Worm (Caenorhabditis elegans) whole organism, young adult: Measurements from ENCODE around the gene helq-1.

Experiments used
- B0035.1 ChIP-seq: sonication (generic microtip); optimal IDR thresholded peaks from 2 replicates; lab custom pipeline; 2016; ENCODE audit warnings: missing genetic modification characterization, mild to moderate bottlenecking, missing compliant biosample characterization, missing genotype, missing genetic modification reagents
- B0261.1 ChIP-seq: sonication (generic microtip); optimal IDR thresholded peaks from 2 replicates; lab custom pipeline; 2016; ENCODE audit warnings: mild to moderate bottlenecking, missing genetic modification characterization, moderate library complexity, missing compliant biosample characterization
- D2030.7 ChIP-seq: fragments of 200-800 bp; sonication (Bioruptor generic); IDR thresholded peaks from 2 replicates; pipeline ENCODE4 v1.3.6; 2022; ENCODE audit warnings: missing genetic modification reagents, missing genetic modification characterization, missing compliant biosample characterization
- F37B4.10 ChIP-seq: fragments of 200-800 bp; sonication (Bioruptor generic); IDR thresholded peaks from 2 replicates; pipeline ENCODE4 v1.3.6; 2022; ENCODE audit warnings: missing genetic modification characterization, missing compliant biosample characterization
- Y53F4B.3 ChIP-seq: fragments of 200-800 bp; sonication (Bioruptor generic); IDR thresholded peaks from 2 replicates; pipeline ENCODE4 v1.3.6; 2022; ENCODE audit warnings: missing genetic modification reagents, missing genetic modification characterization, missing compliant biosample characterization
- Y53G8AR.9 ChIP-seq: fragments of 200-800 bp; sonication (Bioruptor generic); conservative IDR thresholded peaks from 2 replicates; pipeline ENCODE4 v1.3.6; 2022; ENCODE audit warnings: missing genetic modification reagents, missing genetic modification characterization, missing compliant biosample characterization
- Y56A3A.18 ChIP-seq: fragments of 200-800 bp; sonication (Bioruptor generic); IDR thresholded peaks from 2 replicates; pipeline ENCODE4 v1.3.6; 2022; ENCODE audit warnings: missing genetic modification reagents, missing genetic modification characterization, missing compliant biosample characterization
- Y79H2A.3 ChIP-seq: fragments of 200-800 bp; sonication (Bioruptor generic); conservative IDR thresholded peaks from 2 replicates; pipeline ENCODE4 v1.3.6; 2022; ENCODE audit warnings: missing genetic modification reagents, missing genetic modification characterization, missing compliant biosample characterization
- aptf-3 ChIP-seq: fragments of 200-800 bp; sonication (Bioruptor generic); IDR thresholded peaks from 2 replicates; pipeline ENCODE4 v1.3.6; 2022; ENCODE audit warnings: missing genetic modification characterization, missing compliant biosample characterization
- atf-7 ChIP-seq: sonication (generic microtip); optimal IDR thresholded peaks from 2 replicates; lab custom pipeline; 2017; ENCODE audit warnings: mild to moderate bottlenecking, missing genetic modification characterization, missing compliant biosample characterization
- attf-5 ChIP-seq: fragments of 200-800 bp; sonication (Bioruptor generic); optimal IDR thresholded peaks from 2 replicates; lab custom pipeline; 2018; ENCODE audit warnings: mild to moderate bottlenecking, missing genetic modification characterization, missing compliant biosample characterization
- cebp-1 ChIP-seq, 2 experiments: fragments of 200-800 bp in 1 of 2; sonication (Bioruptor generic) in 1 of 2; sonication (generic microtip) in 1 of 2; IDR thresholded peaks in 1 of 2; optimal IDR thresholded peaks in 1 of 2; 2 replicates each; pipeline versions ENCODE4 v1.3.6 to Lab custom; 2017 to 2022; ENCODE audit warnings: missing compliant biosample characterization in 2 of 2, missing genetic modification characterization in 2 of 2, mild to moderate bottlenecking in 1 of 2, missing genetic modification reagents in 1 of 2, moderate library complexity in 1 of 2
- ceh-27 ChIP-seq: fragments of 200-800 bp; sonication (Bioruptor generic); optimal IDR thresholded peaks from 2 replicates; lab custom pipeline; 2018; ENCODE audit warnings: mild to moderate bottlenecking, missing genetic modification characterization, moderate library complexity, missing compliant biosample characterization
- dox-1 ChIP-seq: fragments of 200-800 bp; sonication (Bioruptor generic); IDR thresholded peaks from 2 replicates; pipeline ENCODE4 v1.3.6; 2022; ENCODE audit warnings: missing genetic modification reagents, missing genetic modification characterization, missing compliant biosample characterization
- dpff-1 ChIP-seq: sonication (generic microtip); optimal IDR thresholded peaks from 2 replicates; lab custom pipeline; 2017; ENCODE audit warnings: mild to moderate bottlenecking, missing genetic modification characterization, missing compliant biosample characterization
- egl-44 ChIP-seq: fragments of 200-800 bp; sonication (Bioruptor generic); IDR thresholded peaks from 2 replicates; pipeline ENCODE4 v1.3.6; 2022; ENCODE audit warnings: missing genetic modification reagents, missing genetic modification characterization, missing compliant biosample characterization
- ets-4 ChIP-seq: fragments of 200-800 bp; sonication (Bioruptor generic); optimal IDR thresholded peaks from 2 replicates; lab custom pipeline; 2018; ENCODE audit warnings: mild to moderate bottlenecking, missing genetic modification characterization, missing compliant biosample characterization
- him-1 ChIP-seq: sonication (generic microtip); optimal IDR thresholded peaks from 2 replicates; lab custom pipeline; 2016; ENCODE audit warnings: missing genotype, missing genetic modification reagents, missing genetic modification characterization, missing compliant biosample characterization
- hmg-1.2 ChIP-seq: fragments of 200-800 bp; sonication (Bioruptor generic); IDR thresholded peaks from 2 replicates; pipeline ENCODE4 v1.3.6; 2022; ENCODE audit warnings: missing genetic modification reagents, missing genetic modification characterization, missing compliant biosample characterization
- hmg-20 ChIP-seq: fragments of 200-800 bp; sonication (Bioruptor generic); IDR thresholded peaks from 2 replicates; pipeline ENCODE4 v1.3.6; 2022; ENCODE audit warnings: missing genetic modification reagents, missing genetic modification characterization, missing compliant biosample characterization
- let-526 ChIP-seq: fragments of 200-800 bp; sonication (Bioruptor generic); IDR thresholded peaks from 2 replicates; pipeline ENCODE4 v1.3.6; 2022; ENCODE audit warnings: missing genetic modification reagents, missing genetic modification characterization, missing compliant biosample characterization
- let-607 ChIP-seq, 2 experiments: fragments of 200-800 bp in 1 of 2; sonication (Bioruptor generic) in 1 of 2; sonication (generic microtip) in 1 of 2; optimal IDR thresholded peaks; 2 replicates each; lab custom pipeline; 2016 to 2018; ENCODE audit warnings: mild to moderate bottlenecking in 2 of 2, missing compliant biosample characterization in 2 of 2, missing genetic modification characterization in 2 of 2, moderate library complexity in 2 of 2, missing genotype in 1 of 2
- lin-26 ChIP-seq: fragments of 200-800 bp; sonication (Bioruptor generic); IDR thresholded peaks from 2 replicates; pipeline ENCODE4 v1.3.6; 2022; ENCODE audit warnings: missing genetic modification reagents, missing genetic modification characterization, missing compliant biosample characterization
- lin-35 ChIP-seq, 3 experiments: fragments of 150-350 bp in 2 of 3; sonication (generic microtip) in 1 of 3; optimal IDR thresholded peaks; 2 replicates each; lab custom pipeline; 2014 to 2018; ENCODE audit warnings: missing biosample characterization in 3 of 3, missing genetic modification characterization in 3 of 3, missing genetic modification reagents in 3 of 3
- lin-40 ChIP-seq: sonication (generic microtip); optimal IDR thresholded peaks from 2 replicates; lab custom pipeline; 2016; ENCODE audit warnings: missing genetic modification characterization, mild to moderate bottlenecking, missing compliant biosample characterization, missing genotype, missing genetic modification reagents
- lsl-1 ChIP-seq: fragments of 200-800 bp; sonication (Bioruptor generic); optimal IDR thresholded peaks from 2 replicates; lab custom pipeline; 2018; ENCODE audit warnings: mild to moderate bottlenecking, missing genetic modification characterization, moderate library complexity, missing compliant biosample characterization
- madf-10 ChIP-seq: sonication (generic microtip); optimal IDR thresholded peaks from 2 replicates; lab custom pipeline; 2016; ENCODE audit warnings: mild to moderate bottlenecking, missing genetic modification characterization, missing compliant biosample characterization
- madf-3 ChIP-seq: fragments of 200-800 bp; sonication (Bioruptor generic); IDR thresholded peaks from 2 replicates; pipeline ENCODE4 v1.3.6; 2022; ENCODE audit warnings: missing genetic modification reagents, missing genetic modification characterization, missing compliant biosample characterization
- mcd-1 ChIP-seq: fragments of 200-800 bp; sonication (Bioruptor generic); IDR thresholded peaks from 2 replicates; pipeline ENCODE4 v1.3.6; 2022; ENCODE audit warnings: missing genetic modification reagents, missing genetic modification characterization, missing compliant biosample characterization
- nfya-1 ChIP-seq: sonication (generic microtip); optimal IDR thresholded peaks from 2 replicates; lab custom pipeline; 2017; ENCODE audit warnings: antibody characterized with exemption, missing compliant biosample characterization, missing genetic modification characterization, borderline replicate concordance; ENCODE audit not compliant: insufficient read depth
- nfyb-1 ChIP-seq: fragments of 200-800 bp; sonication (Bioruptor generic); IDR thresholded peaks from 2 replicates; pipeline ENCODE4 v1.3.6; 2022; ENCODE audit warnings: missing genetic modification reagents, missing genetic modification characterization, missing compliant biosample characterization
- pha-4 ChIP-seq: fragments of 150-350 bp; sonication (generic microtip); optimal IDR thresholded peaks from 2 replicates; lab custom pipeline; 2014; ENCODE audit warnings: missing biosample characterization, missing genetic modification reagents, missing genetic modification characterization
- rcor-1 ChIP-seq: fragments of 200-800 bp; sonication (Bioruptor generic); IDR thresholded peaks from 2 replicates; pipeline ENCODE4 v1.3.6; 2022; ENCODE audit warnings: missing genetic modification reagents, missing genetic modification characterization, missing compliant biosample characterization
- rpc-1 ChIP-seq, 2 experiments: fragments of 150-350 bp in 1 of 2; sonication (generic microtip) in 1 of 2; optimal IDR thresholded peaks; 2 replicates each; lab custom pipeline; 2014 to 2018; ENCODE audit warnings: missing biosample characterization in 1 of 2, missing genetic modification characterization in 1 of 2, missing genetic modification reagents in 1 of 2, missing genotype in 1 of 2
- sptf-2 ChIP-seq: fragments of 200-800 bp; sonication (Bioruptor generic); optimal IDR thresholded peaks from 2 replicates; lab custom pipeline; 2018; ENCODE audit warnings: mild to moderate bottlenecking, missing genetic modification characterization, missing compliant biosample characterization
- tbp1 ChIP-seq: fragments of 200-800 bp; sonication (Bioruptor generic); optimal IDR thresholded peaks from 2 replicates; lab custom pipeline; 2018; ENCODE audit warnings: mild to moderate bottlenecking, missing genetic modification characterization, missing compliant biosample characterization
- unc-62 ChIP-seq: fragments of 150-350 bp; optimal IDR thresholded peaks from 2 replicates; lab custom pipeline; 2014; ENCODE audit warnings: missing biosample characterization, missing genetic modification reagents, missing genetic modification characterization
- ztf-25 ChIP-seq: fragments of 200-800 bp; sonication (Bioruptor generic); IDR thresholded peaks from 2 replicates; pipeline ENCODE4 v1.3.6; 2022; ENCODE audit warnings: missing genetic modification reagents, missing genetic modification characterization, missing compliant biosample characterization

helq-1 gene

ce11 chrIII:634618-635017 is 47.7 kb upstream of the helq-1 start, which contains the start of gene fem-2 (continued):
- TF ChIP-seq cebp-1 (GFP tag; IDR thresholded peaks at IDR 0.05; lab: Robert Waterston, UW) (no peak), cebp-1 (tag; optimal IDR thresholded peaks at IDR 0.05; lab: Kevin White, UChicago) (peak; percentile 26)

- TF ChIP-seq let-526 (no peak), mcd-1 (GFP tag; lab: Robert Waterston, UW) (peak; percentile 45; the same call in 1 of the 2 replicates), him-1 (tag; lab: Kevin White, UChicago) (peak; percentile 35), lsl-1 (GFP tag; lab: Kevin White, UChicago) (peak; percentile 36)
- TF ChIP-seq, all 124 proteins: peak for 3
Measured at ce11 chrIII:631421-631820, 44.5 kb upstream of the helq-1 start, which contains the start of gene T19C3.6. TSS of gene T19C3.6 (minus strand) at chrIII:631521.

- TF ChIP-seq dox-1 (GFP tag; lab: Robert Waterston, UW) (0 out of 2 replicates have a peak, but pooled peaks have one; percentile 21), lin-26 (peak; percentile 54), hmg-1.2 (GFP tag; lab: Robert Waterston, UW) (peak; percentile 44), tbp1 (GFP tag; lab: Kevin White, UChicago) (peak; percentile 84), nfyb-1 (GFP tag; lab: Robert Waterston, UW) (peak; percentile 65), Y53G8AR.9 (GFP tag; lab: Robert Waterston, UW) (0 out of 2 replicates have a peak, but pooled peaks have one; percentile 42), B0261.1 (tag; lab: Kevin White, UChicago) (peak; percentile 58), Y56A3A.18 (GFP tag; lab: Robert Waterston, UW) (peak; percentile 75; the same call in 1 of the 2 replicates), rpc-1 (optimal IDR thresholded peaks at IDR 0.05; lab: Kevin White, UChicago) (peak; percentile 6), rpc-1 (tag; optimal IDR thresholded peaks at IDR 0.05; lab: Kevin White, UChicago) (peak; percentile 47), aptf-3 (0 out of 2 replicates have a peak, but pooled peaks have one; percentile 31), ztf-25 (GFP tag; lab: Robert Waterston, UW) (0 out of 2 replicates have a peak, but pooled peaks have one; percentile 57), mcd-1 (GFP tag; lab: Robert Waterston, UW) (peak; percentile 49)
Measured at ce11 chrIII:628942-629341, 42.0 kb upstream of the helq-1 start.

ce11 chrIII:627838-628237 is 40.9 kb upstream of the helq-1 start, which contains the start of gene T19C3.5:
TSS of gene T19C3.5 (minus strand) at chrIII:627938.
- TF ChIP-seq ceh-27: no peak
- no peak for TF ChIP-seq pha-4 (tag; lab: Kevin White, UChicago)
- no peak for TF ChIP-seq F37B4.10
- no peak for TF ChIP-seq madf-3 (GFP tag; lab: Robert Waterston, UW)
- TF ChIP-seq hmg-20 (GFP tag; lab: Robert Waterston, UW): no peak
- TF ChIP-seq sptf-2 (GFP tag; lab: Kevin White, UChicago): no peak
- TF ChIP-seq Y53F4B.3 (GFP tag; lab: Robert Waterston, UW): no peak
- no peak for TF ChIP-seq lin-26

ce11 chrIII:626091-626490 is 39.2 kb upstream of the helq-1 start:
- no peak for TF ChIP-seq attf-5 (GFP tag; lab: Kevin White, UChicago)
- no peak for TF ChIP-seq rcor-1 (GFP tag; lab: Robert Waterston, UW)

ce11 chrIII:623754-624153 is 36.8 kb upstream of the helq-1 start:
- peak; percentile 70 to 76 for TF ChIP-seq let-607 (tag; optimal IDR thresholded peaks at IDR 0.05; lab: Kevin White, UChicago)
- no peak for TF ChIP-seq Y79H2A.3 (GFP tag; lab: Robert Waterston, UW)
- TF ChIP-seq dpff-1 (tag; lab: Kevin White, UChicago): no peak
- TF ChIP-seq madf-10 (tag; lab: Kevin White, UChicago): peak; percentile 88
- no peak for TF ChIP-seq nfya-1 (tag; lab: Kevin White, UChicago)
- no peak for TF ChIP-seq D2030.7 (GFP tag; lab: Robert Waterston, UW)
- TF ChIP-seq atf-7 (tag; lab: Kevin White, UChicago): peak; percentile 62
- peak; percentile 64 for TF ChIP-seq ets-4 (GFP tag; lab: Kevin White, UChicago)
- TF ChIP-seq egl-44 (GFP tag; lab: Robert Waterston, UW): 0 out of 2 replicates have a peak, but pooled peaks have one; percentile 72
- peak; percentile 84 for TF ChIP-seq lin-40 (tag; lab: Kevin White, UChicago)
- TF ChIP-seq lin-35 (GFP tag; optimal IDR thresholded peaks at IDR 0.05; lab: Kevin White, UChicago): peak in 1 of 3 experiments; percentile 18
- TF ChIP-seq B0035.1 (tag; lab: Kevin White, UChicago): no peak
- TF ChIP-seq Y53G8AR.9 (GFP tag; lab: Robert Waterston, UW): peak; percentile 53; the same call in 1 of the 2 replicates
- peak; percentile 57 for TF ChIP-seq unc-62 (GFP tag; lab: Kevin White, UChicago)
- TF ChIP-seq aptf-3: no peak
- no peak for TF ChIP-seq F37B4.10
